Worm (Caenorhabditis elegans) whole organism, dauer: ENCODE results near the gene H25K10.4.

Experiments used
- unc-62 ChIP-seq: sonication (generic microtip); optimal IDR thresholded peaks from 2 replicates; lab custom pipeline; 2017; ENCODE audit warnings: missing biosample characterization, missing genetic modification reagents, missing genetic modification characterization

The H25K10.4 gene

ce11 chrIV:16225747-16226146 is at the start of gene H25K10.4:
Gene H25K10.4 (plus strand): TSS chrIV:16226047.
- no peak for TF ChIP-seq unc-62 (GFP tag; lab: Kevin White, UChicago)

- TF ChIP-seq unc-62 (GFP tag; lab: Kevin White, UChicago): no peak
Observed at ce11 chrIV:16176808-16177207, 49.0 kb upstream of the H25K10.4 start.

- no peak for TF ChIP-seq unc-62 (GFP tag; lab: Kevin White, UChicago)
Observed at ce11 chrIV:16178433-16178832, 47.4 kb upstream of the H25K10.4 start.

ce11 chrIV:16180898-16181482 is 44.9 kb upstream of the H25K10.4 start:
- TF ChIP-seq unc-62 (GFP tag; lab: Kevin White, UChicago): no peak

- no peak for TF ChIP-seq unc-62 (GFP tag; lab: Kevin White, UChicago)
Observed at ce11 chrIV:16184521-16184920, 41.3 kb upstream of the H25K10.4 start, which contains the start of gene Y105C5B.1413. Gene Y105C5B.1413 (minus strand): TSS chrIV:16184621.

- TF ChIP-seq unc-62 (GFP tag; lab: Kevin White, UChicago): no peak
Observed at ce11 chrIV:16186008-16186407, 39.8 kb upstream of the H25K10.4 start.

ce11 chrIV:16191597-16191996 is 34.2 kb upstream of the H25K10.4 start:
- no peak for TF ChIP-seq unc-62 (GFP tag; lab: Kevin White, UChicago)

ce11 chrIV:16192754-16193153 is 33.1 kb upstream of the H25K10.4 start:
- TF ChIP-seq unc-62 (GFP tag; lab: Kevin White, UChicago): no peak

ce11 chrIV:16196717-16197116 is 29.1 kb upstream of the H25K10.4 start, which contains the start of gene Y7A9A.1:
Gene Y7A9A.1 (plus strand): TSS chrIV:16197017.
- TF ChIP-seq unc-62 (GFP tag; lab: Kevin White, UChicago): no peak

ce11 chrIV:16199831-16200230 is 26.0 kb upstream of the H25K10.4 start:
- no peak for TF ChIP-seq unc-62 (GFP tag; lab: Kevin White, UChicago)

ce11 chrIV:16202074-16202473 is 23.8 kb upstream of the H25K10.4 start, which contains the start of gene H25K10.1:
Gene H25K10.1 (plus strand): TSS chrIV:16202374.
- TF ChIP-seq unc-62 (GFP tag; lab: Kevin White, UChicago): no peak

ce11 chrIV:16203373-16203772 is 22.5 kb upstream of the H25K10.4 start:
- TF ChIP-seq unc-62 (GFP tag; lab: Kevin White, UChicago): no peak

- no peak for TF ChIP-seq unc-62 (GFP tag; lab: Kevin White, UChicago)
Observed at ce11 chrIV:16210913-16211312, 14.9 kb upstream of the H25K10.4 start, which contains the start of gene H25K10.2. Gene H25K10.2 (minus strand): TSS chrIV:16211013.

ce11 chrIV:16216165-16216564 is 9.7 kb upstream of the H25K10.4 start:
- TF ChIP-seq unc-62 (GFP tag; lab: Kevin White, UChicago): no peak

ce11 chrIV:16220688-16221087 is 5.2 kb upstream of the H25K10.4 start:
- TF ChIP-seq unc-62 (GFP tag; lab: Kevin White, UChicago): no peak

ce11 chrIV:16221559-16221958 is 4.3 kb upstream of the H25K10.4 start, which contains the start of gene srv-11:
Gene srv-11 (minus strand): TSS chrIV:16221659.
- TF ChIP-seq unc-62 (GFP tag; lab: Kevin White, UChicago): no peak

- TF ChIP-seq unc-62 (GFP tag; lab: Kevin White, UChicago): no peak
Observed at ce11 chrIV:16230464-16230863, 4.6 kb downstream of the H25K10.4 start.
